Worm (Caenorhabditis elegans) whole organism, L2 larva: ENCODE results near the gene clpf-1.
A peak's percentile ranks its signal among the peaks of the same experiment; 100 is the strongest.

Experiments used
- R02D3.7 ChIP-seq: fragments of 150-350 bp; optimal IDR thresholded peaks from 2 replicates; lab custom pipeline; 2014; ENCODE audit warnings: missing biosample characterization, missing genetic modification characterization
- ama-1 ChIP-seq: fragments of 150-350 bp; optimal IDR thresholded peaks from 2 replicates; lab custom pipeline; 2018; ENCODE audit warnings: inconsistent platforms
- dmd-4 ChIP-seq: sonication (generic microtip); optimal IDR thresholded peaks from 2 replicates; lab custom pipeline; 2017; ENCODE audit warnings: missing biosample characterization, missing genetic modification characterization
- elt-1 ChIP-seq: fragments of 150-350 bp; optimal IDR thresholded peaks from 2 replicates; lab custom pipeline; 2014; ENCODE audit warnings: missing biosample characterization, missing genetic modification characterization
- elt-3 ChIP-seq: sonication (generic microtip); optimal IDR thresholded peaks from 2 replicates; lab custom pipeline; 2017; ENCODE audit warnings: missing biosample characterization, missing genetic modification characterization
- lsy-2 ChIP-seq, 2 experiments: fragments of 150-350 bp in 1 of 2; sonication (generic microtip) in 1 of 2; optimal IDR thresholded peaks; 2 replicates each; lab custom pipeline; 2014 to 2017; ENCODE audit warnings: missing biosample characterization in 2 of 2, missing genetic modification characterization in 2 of 2
- mab-5 ChIP-seq: fragments of 150-350 bp; optimal IDR thresholded peaks from 2 replicates; lab custom pipeline; 2014; ENCODE audit warnings: missing biosample characterization, missing genetic modification characterization
- nhr-11 ChIP-seq: fragments of 150-350 bp; optimal IDR thresholded peaks from 2 replicates; lab custom pipeline; 2014; ENCODE audit warnings: missing biosample characterization, missing genetic modification characterization
- nhr-12 ChIP-seq: fragments of 150-350 bp; optimal IDR thresholded peaks from 2 replicates; lab custom pipeline; 2014; ENCODE audit warnings: missing biosample characterization, missing genetic modification characterization
- nhr-23 ChIP-seq: fragments of 150-350 bp; optimal IDR thresholded peaks from 2 replicates; lab custom pipeline; 2014; ENCODE audit warnings: missing biosample characterization, missing genetic modification reagents, missing genetic modification characterization
- nhr-25 ChIP-seq: fragments of 150-350 bp; sonication (generic microtip); optimal IDR thresholded peaks from 3 replicates; lab custom pipeline; 2014; ENCODE audit warnings: missing biosample characterization, missing genetic modification characterization
- skn-1 ChIP-seq: sonication (generic microtip); optimal IDR thresholded peaks from 2 replicates; lab custom pipeline; 2017; ENCODE audit warnings: missing biosample characterization, missing genetic modification characterization
- unc-62 ChIP-seq: fragments of 150-350 bp; optimal IDR thresholded peaks from 2 replicates; lab custom pipeline; 2014; ENCODE audit warnings: missing biosample characterization, missing genetic modification reagents, missing genetic modification characterization
- ztf-4 ChIP-seq: fragments of 150-350 bp; optimal IDR thresholded peaks from 2 replicates; lab custom pipeline; 2014; ENCODE audit warnings: missing biosample characterization, missing genetic modification characterization

DNA sequence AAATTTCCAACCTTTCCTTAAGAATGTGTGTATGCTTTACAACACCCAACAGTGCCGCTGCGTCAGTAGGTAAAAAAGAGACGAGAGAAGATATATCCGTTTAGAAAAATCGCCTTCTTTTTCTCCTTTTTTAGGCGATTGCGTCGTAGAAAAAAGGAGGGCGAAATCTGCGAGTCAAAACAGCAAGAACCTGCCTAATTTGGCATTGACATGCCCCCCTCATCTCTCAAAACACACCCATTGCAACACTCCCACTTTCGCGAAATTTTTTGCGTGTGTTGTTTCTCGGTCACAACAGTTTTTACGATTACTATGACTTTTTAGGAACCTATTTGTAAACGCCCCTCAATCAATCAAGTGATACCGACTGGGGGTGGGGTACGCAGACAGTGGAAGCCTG is 45.9 kb upstream of the clpf-1 start:
- TF ChIP-seq nhr-25 (tag; lab: Kevin White, UChicago): peak; percentile 15
- TF ChIP-seq mab-5 (tag; lab: Kevin White, UChicago): no peak
- TF ChIP-seq elt-1 (tag; lab: Kevin White, UChicago): no peak
- TF ChIP-seq skn-1 (tag; lab: Kevin White, UChicago): no peak
- no peak for TF ChIP-seq unc-62
- no peak for TF ChIP-seq nhr-23 (tag; lab: Kevin White, UChicago)
- no peak for TF ChIP-seq ama-1 (lab: Kevin White, UChicago)
- TF ChIP-seq lsy-2 (tag; optimal IDR thresholded peaks at IDR 0.05; lab: Kevin White, UChicago): no peak
- no peak for TF ChIP-seq ztf-4
- no peak for TF ChIP-seq nhr-11 (tag; lab: Kevin White, UChicago)
- TF ChIP-seq dmd-4 (tag; lab: Kevin White, UChicago): no peak
- no peak for TF ChIP-seq elt-3 (tag; lab: Kevin White, UChicago)
- no peak for TF ChIP-seq nhr-12
- no peak for TF ChIP-seq R02D3.7 (tag; lab: Kevin White, UChicago)
